Fruit fly (Drosophila melanogaster) whole organism, embryonic: ENCODE results near the gene Crg-1.

ENCODE experiments used
- CG1024 ChIP-seq: fragments of 200-800 bp; sonication (Bioruptor generic); IDR thresholded peaks from 2 replicates; pipeline ENCODE4 v1.3.6; 2022; ENCODE audit warnings: missing biosample characterization, missing genetic modification characterization
- CG10274 ChIP-seq: fragments of 200-800 bp; sonication (Bioruptor generic); optimal IDR thresholded peaks from 3 replicates; lab custom pipeline; 2017; ENCODE audit warnings: missing biosample characterization, mild to moderate bottlenecking, missing genetic modification characterization
- CG10321 ChIP-seq: fragments of 200-800 bp; sonication (Bioruptor generic); IDR thresholded peaks from 2 replicates; pipeline ENCODE4 v1.3.6; 2022; ENCODE audit warnings: missing biosample characterization, missing genetic modification characterization
- CG10959 ChIP-seq: fragments of 200-800 bp; sonication (Bioruptor generic); IDR thresholded peaks from 2 replicates; pipeline ENCODE4 v1.3.6; 2022; ENCODE audit warnings: missing biosample characterization, missing genetic modification characterization
- CG11085 ChIP-seq: fragments of 200-800 bp; sonication (Bioruptor generic); IDR thresholded peaks from 2 replicates; pipeline ENCODE4 v1.3.6; 2022; ENCODE audit warnings: missing biosample characterization, missing genetic modification characterization
- CG12659 ChIP-seq: fragments of 200-800 bp; sonication (Bioruptor generic); optimal IDR thresholded peaks from 3 replicates; lab custom pipeline; 2017; ENCODE audit warnings: mild to moderate bottlenecking, missing biosample characterization, missing genetic modification reagents, missing genetic modification characterization
- CG15073 ChIP-seq: fragments of 200-800 bp; sonication (Bioruptor generic); optimal IDR thresholded peaks from 2 replicates; lab custom pipeline; 2016; ENCODE audit warnings: missing biosample characterization, missing genetic modification characterization
- CG15514 ChIP-seq: fragments of 200-800 bp; sonication (Bioruptor generic); optimal IDR thresholded peaks from 3 replicates; lab custom pipeline; 2017; ENCODE audit warnings: missing biosample characterization, missing genetic modification characterization, mild to moderate bottlenecking, moderate library complexity, missing genetic modification reagents
- CG2116 ChIP-seq: fragments of 200-800 bp; sonication (Bioruptor generic); optimal IDR thresholded peaks from 3 replicates; lab custom pipeline; 2018; ENCODE audit warnings: missing biosample characterization, mild to moderate bottlenecking, missing genetic modification characterization
- CG2129 ChIP-seq: fragments of 200-800 bp; sonication (Bioruptor generic); IDR thresholded peaks from 2 replicates; pipeline ENCODE4 v1.3.6; 2022; ENCODE audit warnings: missing biosample characterization, missing genetic modification characterization; ENCODE audit not compliant: partially characterized antibody
- CG2712 ChIP-seq: fragments of 200-800 bp; optimal IDR thresholded peaks from 3 replicates; lab custom pipeline; 2019; ENCODE audit warnings: missing biosample characterization, mild to moderate bottlenecking, missing genetic modification characterization, moderate library complexity
- CG30403 ChIP-seq: fragments of 200-800 bp; sonication (Bioruptor generic); optimal IDR thresholded peaks from 3 replicates; lab custom pipeline; 2016; ENCODE audit warnings: missing biosample characterization, missing genetic modification characterization
- CG3065 ChIP-seq: fragments of 200-800 bp; sonication (Bioruptor generic); optimal IDR thresholded peaks from 2 replicates; lab custom pipeline; 2016; ENCODE audit warnings: missing biosample characterization, missing genetic modification characterization
- CG7745 ChIP-seq: fragments of 200-800 bp; sonication (Bioruptor generic); optimal IDR thresholded peaks from 2 replicates; lab custom pipeline; 2018; ENCODE audit warnings: missing biosample characterization, mild to moderate bottlenecking, missing genetic modification characterization, moderate library complexity
- CG8290 ChIP-seq, 3 experiments: fragments of 200-800 bp; sonication (Bioruptor generic); optimal IDR thresholded peaks; 2 replicates each; lab custom pipeline; 2016 to 2019; ENCODE audit warnings: missing biosample characterization in 3 of 3, missing genetic modification characterization in 3 of 3, mild to moderate bottlenecking in 2 of 3, moderate library complexity in 1 of 3
- Dbx ChIP-seq: fragments of 200-800 bp; sonication (Bioruptor generic); IDR thresholded peaks from 3 replicates; pipeline ENCODE4 v1.3.6; 2022; ENCODE audit warnings: missing biosample characterization, missing genetic modification characterization
- Ets65A ChIP-seq: fragments of 200-800 bp; sonication (Bioruptor generic); peaks from one replicate; lab custom pipeline; 2016; ENCODE audit warnings: missing biosample characterization, missing genetic modification characterization
- HLH54F ChIP-seq: fragments of 200-800 bp; sonication (Bioruptor generic); optimal IDR thresholded peaks from 3 replicates; lab custom pipeline; 2016; ENCODE audit warnings: missing biosample characterization, missing genetic modification characterization
- HLHmδ ChIP-seq: fragments of 200-800 bp; sonication (Bioruptor generic); optimal IDR thresholded peaks from 2 replicates; lab custom pipeline; 2018; ENCODE audit warnings: missing biosample characterization, mild to moderate bottlenecking, missing genetic modification characterization, moderate library complexity
- HmgZ ChIP-seq: fragments of 200-800 bp; sonication (Bioruptor generic); optimal IDR thresholded peaks from 2 replicates; lab custom pipeline; 2018; ENCODE audit warnings: missing biosample characterization, mild to moderate bottlenecking, missing genetic modification characterization
- MESR4 ChIP-seq: fragments of 200-800 bp; sonication (Bioruptor generic); optimal IDR thresholded peaks from 2 replicates; lab custom pipeline; 2018; ENCODE audit warnings: missing biosample characterization, mild to moderate bottlenecking, missing genetic modification characterization, moderate library complexity
- Myb ChIP-seq: fragments of 200-800 bp; sonication (Bioruptor generic); optimal IDR thresholded peaks from 2 replicates; lab custom pipeline; 2016; ENCODE audit warnings: missing biosample characterization, missing genetic modification characterization
- NK7.1 ChIP-seq: fragments of 200-800 bp; sonication (Bioruptor generic); optimal IDR thresholded peaks from 3 replicates; lab custom pipeline; 2016; ENCODE audit warnings: missing biosample characterization, missing genetic modification characterization
- Rfx ChIP-seq: fragments of 200-800 bp; sonication (Bioruptor generic); IDR thresholded peaks from 2 replicates; pipeline ENCODE4 v1.3.6; 2022; ENCODE audit warnings: missing biosample characterization, missing genetic modification characterization
- Sin3A ChIP-seq: fragments of >200 bp; optimal IDR thresholded peaks from 2 replicates; lab custom pipeline; 2018
- Sox100B ChIP-seq: fragments of 200-800 bp; sonication (Bioruptor generic); optimal IDR thresholded peaks from 3 replicates; lab custom pipeline; 2018; ENCODE audit warnings: missing biosample characterization, mild to moderate bottlenecking, missing genetic modification characterization
- Spps ChIP-seq: fragments of 200-800 bp; sonication (Bioruptor generic); optimal IDR thresholded peaks from 2 replicates; lab custom pipeline; 2018; ENCODE audit warnings: missing biosample characterization, mild to moderate bottlenecking, missing genetic modification characterization
- Xrp1 ChIP-seq: fragments of 200-800 bp; sonication (Bioruptor generic); IDR thresholded peaks from 2 replicates; pipeline ENCODE4 v1.3.6; 2022; ENCODE audit warnings: missing biosample characterization, missing genetic modification characterization
- abd-A ChIP-seq: fragments of 200-800 bp; sonication (Bioruptor generic); optimal IDR thresholded peaks from 3 replicates; lab custom pipeline; 2019; ENCODE audit warnings: missing biosample characterization, mild to moderate bottlenecking, missing genetic modification characterization, moderate library complexity
- ac ChIP-seq: fragments of 200-800 bp; sonication (Bioruptor generic); optimal IDR thresholded peaks from 3 replicates; lab custom pipeline; 2017; ENCODE audit warnings: missing biosample characterization, mild to moderate bottlenecking, missing genetic modification characterization
- caup ChIP-seq: fragments of 200-800 bp; sonication (Bioruptor generic); optimal IDR thresholded peaks from 3 replicates; lab custom pipeline; 2017; ENCODE audit warnings: missing biosample characterization, mild to moderate bottlenecking, missing genetic modification characterization, moderate library complexity; ENCODE audit not compliant: severe bottlenecking
- chm ChIP-seq: fragments of 200-800 bp; sonication (Bioruptor generic); IDR thresholded peaks from 2 replicates; pipeline ENCODE4 v1.3.6; 2022; ENCODE audit warnings: missing biosample characterization, missing genetic modification characterization
- crp ChIP-seq, 2 experiments: fragments of 200-800 bp; sonication (Bioruptor generic); optimal IDR thresholded peaks; 2 replicates in 1 of 2; 3 replicates in 1 of 2; lab custom pipeline; 2017; ENCODE audit warnings: missing biosample characterization in 2 of 2, missing genetic modification characterization in 2 of 2, mild to moderate bottlenecking in 1 of 2, moderate library complexity in 1 of 2
- fd64A ChIP-seq: fragments of 200-800 bp; sonication (Bioruptor generic); optimal IDR thresholded peaks from 3 replicates; lab custom pipeline; 2018; ENCODE audit warnings: missing biosample characterization, mild to moderate bottlenecking, missing genetic modification characterization
- hkb ChIP-seq, 2 experiments: fragments of 200-800 bp in 1 of 2; fragments of >200 bp in 1 of 2; sonication (Bioruptor generic) in 1 of 2; IDR thresholded peaks in 1 of 2; optimal IDR thresholded peaks in 1 of 2; 2 replicates each; pipeline versions ENCODE4 v1.3.6 to Lab custom; 2017 to 2022; ENCODE audit warnings: missing biosample characterization in 1 of 2, missing genetic modification characterization in 1 of 2
- insv ChIP-seq, 2 experiments: fragments of 200-800 bp; sonication (Bioruptor generic); optimal IDR thresholded peaks; 3 replicates each; lab custom pipeline; 2016 to 2018; ENCODE audit warnings: missing biosample characterization in 2 of 2, missing genetic modification characterization in 2 of 2
- lilli ChIP-seq: fragments of 200-800 bp; sonication (Bioruptor generic); optimal IDR thresholded peaks from 3 replicates; lab custom pipeline; 2016; ENCODE audit warnings: missing biosample characterization, missing genetic modification characterization
- mirr ChIP-seq: fragments of 200-800 bp; sonication (Bioruptor generic); optimal IDR thresholded peaks from 3 replicates; lab custom pipeline; 2018; ENCODE audit warnings: missing biosample characterization, mild to moderate bottlenecking, missing genetic modification characterization
- prd ChIP-seq, 3 experiments: fragments of >200 bp in 2 of 3; fragments of 200-800 bp in 1 of 3; sonication (Bioruptor generic) in 1 of 3; optimal IDR thresholded peaks in 2 of 3; IDR thresholded peaks in 1 of 3; 2 replicates in 2 of 3; 3 replicates in 1 of 3; pipeline versions ENCODE4 v1.3.6 to Lab custom; 2017 to 2022; ENCODE audit warnings: missing biosample characterization in 1 of 3, missing genetic modification characterization in 1 of 3
- row ChIP-seq: fragments of 200-800 bp; sonication (Bioruptor generic); IDR thresholded peaks from 3 replicates; pipeline ENCODE4 v1.3.6; 2022; ENCODE audit warnings: missing biosample characterization, missing genetic modification characterization
- sc ChIP-seq, 3 experiments: fragments of >200 bp in 2 of 3; fragments of 200-800 bp in 1 of 3; sonication (Bioruptor generic) in 1 of 3; optimal IDR thresholded peaks; 2 replicates in 2 of 3; 3 replicates in 1 of 3; lab custom pipeline; 2017; ENCODE audit warnings: mild to moderate bottlenecking in 1 of 3, missing biosample characterization in 1 of 3, missing genetic modification characterization in 1 of 3, missing genetic modification reagents in 1 of 3
- sens ChIP-seq: fragments of 200-800 bp; sonication (Bioruptor generic); peaks from one replicate; lab custom pipeline; 2016; ENCODE audit warnings: missing biosample characterization, missing genetic modification characterization
- shn ChIP-seq: fragments of 200-800 bp; sonication (Bioruptor generic); optimal IDR thresholded peaks from 3 replicates; lab custom pipeline; 2016; ENCODE audit warnings: missing biosample characterization, missing genetic modification characterization
- sqz ChIP-seq: fragments of 200-800 bp; sonication (Bioruptor generic); optimal IDR thresholded peaks from 3 replicates; lab custom pipeline; 2018; ENCODE audit warnings: missing biosample characterization, mild to moderate bottlenecking, missing genetic modification characterization
- toy ChIP-seq: fragments of 200-800 bp; sonication (Bioruptor generic); IDR thresholded peaks from 2 replicates; pipeline ENCODE4 v1.3.6; 2022; ENCODE audit warnings: missing biosample characterization, missing genetic modification characterization
- unc-4 ChIP-seq: fragments of 200-800 bp; sonication (Bioruptor generic); IDR thresholded peaks from 2 replicates; pipeline ENCODE4 v1.3.6; 2022; ENCODE audit warnings: missing biosample characterization, missing genetic modification characterization; ENCODE audit not compliant: partially characterized antibody
- zen2 ChIP-seq: fragments of 200-800 bp; sonication (Bioruptor generic); IDR thresholded peaks from 3 replicates; pipeline ENCODE4 v1.3.6; 2022; ENCODE audit warnings: missing biosample characterization, missing genetic modification characterization; ENCODE audit not compliant: partially characterized antibody

The Crg-1 gene

DNA sequence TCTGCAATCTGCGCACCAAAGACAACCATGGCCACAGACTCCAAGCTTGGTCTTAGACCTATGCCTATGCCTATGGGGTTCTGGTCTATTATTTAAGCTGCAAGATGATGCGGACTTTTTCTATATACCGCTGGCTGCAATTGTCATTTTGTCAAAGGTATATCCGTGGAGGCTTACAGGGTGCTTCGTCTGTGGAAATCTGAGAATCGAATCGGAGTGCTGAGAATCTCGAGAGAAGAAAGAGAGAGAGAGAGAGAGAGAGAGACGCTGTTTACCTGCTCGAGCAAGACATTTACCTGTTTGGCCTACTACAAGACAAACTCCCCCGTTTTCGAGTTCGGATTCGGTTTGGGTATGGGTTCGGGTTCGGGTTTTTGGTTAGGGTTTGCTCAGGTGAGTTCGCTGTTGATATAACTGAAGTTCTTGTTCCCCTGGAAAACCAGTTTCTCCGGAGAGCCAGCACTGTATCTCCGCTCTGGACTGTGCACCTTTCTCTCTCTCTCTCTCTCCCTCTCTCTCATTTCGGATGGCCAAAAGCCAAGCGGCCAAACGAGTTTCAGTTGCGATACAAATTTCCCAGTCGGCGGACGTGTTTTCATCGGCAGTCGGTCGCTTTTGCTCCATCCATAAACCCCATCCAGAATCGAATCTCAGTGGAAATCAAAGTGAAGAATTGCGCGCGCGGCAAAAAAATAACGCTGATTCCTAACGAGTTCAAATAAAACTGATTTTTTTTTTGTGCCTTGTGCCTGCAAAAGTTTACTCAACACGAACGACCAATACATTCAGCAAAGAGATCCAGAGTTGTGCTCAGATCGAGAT is 52.5 kb downstream of the Crg-1 start:
- TF ChIP-seq row (GFP tag; lab: Robert Waterston, UW): no peak
- TF ChIP-seq caup (GFP tag; lab: Kevin White, UChicago): peak; percentile 31
- peak; percentile 28 for TF ChIP-seq CG12659 (GFP tag; lab: Kevin White, UChicago)
- TF ChIP-seq Rfx: peak; percentile 40; the same call in 1 of the 2 replicates
- no peak for TF ChIP-seq unc-4 (GFP tag; lab: Robert Waterston, UW)
- TF ChIP-seq HLHmδ: peak; percentile 82
- TF ChIP-seq CG10321 (GFP tag; lab: Robert Waterston, UW): no peak
- no peak for TF ChIP-seq CG8290 (GFP tag; optimal IDR thresholded peaks at IDR 0.05; lab: Kevin White, UChicago)
- TF ChIP-seq CG8290 (tag; optimal IDR thresholded peaks at IDR 0.05; lab: Kevin White, UChicago): no peak
- TF ChIP-seq fd64A (GFP tag; lab: Kevin White, UChicago): peak; percentile 38
- no peak for TF ChIP-seq CG2129 (GFP tag; lab: Robert Waterston, UW)
- peak; percentile 5 for TF ChIP-seq CG2712 (tag; lab: Kevin White, UChicago)
- peak; percentile 29 for TF ChIP-seq HmgZ (tag; lab: Kevin White, UChicago)
- no peak for TF ChIP-seq Myb (GFP tag; lab: Kevin White, UChicago)
- TF ChIP-seq MESR4: no peak
- TF ChIP-seq Sox100B: no peak
- peak; percentile 64 for TF ChIP-seq mirr (GFP tag; lab: Kevin White, UChicago)
- peak; percentile 51; the same call in 2 of the 3 replicates for TF ChIP-seq zen2 (GFP tag; lab: Robert Waterston, UW)
- no peak for TF ChIP-seq lilli
- TF ChIP-seq CG3065 (GFP tag; lab: Kevin White, UChicago): no peak
- TF ChIP-seq prd (optimal IDR thresholded peaks at IDR 0.05; lab: Kevin White, UChicago): no peak
- no peak for TF ChIP-seq prd (GFP tag; IDR thresholded peaks at IDR 0.05; lab: Robert Waterston, UW)
- TF ChIP-seq Dbx (GFP tag; lab: Robert Waterston, UW): peak; percentile 44; the same call in 1 of the 3 replicates
- no peak for TF ChIP-seq HLH54F (GFP tag; lab: Kevin White, UChicago)
- no peak for TF ChIP-seq CG7745
- no peak for TF ChIP-seq CG10959 (GFP tag; lab: Robert Waterston, UW)
- peak; percentile 23 for TF ChIP-seq ac (GFP tag; lab: Kevin White, UChicago)
- no peak for TF ChIP-seq Sin3A (lab: Kevin White, UChicago)
- TF ChIP-seq Xrp1 (GFP tag; lab: Robert Waterston, UW): 0 out of 2 replicates have a peak, but pooled peaks have one; percentile 19
- peak; percentile 63; the same call in 1 of the 2 replicates for TF ChIP-seq chm (GFP tag; lab: Robert Waterston, UW)
- TF ChIP-seq NK7.1 (GFP tag; lab: Kevin White, UChicago): no peak
- TF ChIP-seq Ets65A (GFP tag; lab: Kevin White, UChicago): no peak
- TF ChIP-seq sc (optimal IDR thresholded peaks at IDR 0.05; lab: Kevin White, UChicago): no peak
- no peak for TF ChIP-seq sc (GFP tag; optimal IDR thresholded peaks at IDR 0.05; lab: Kevin White, UChicago)
- TF ChIP-seq toy (GFP tag; lab: Robert Waterston, UW): no peak
- TF ChIP-seq abd-A (tag; lab: Kevin White, UChicago): no peak
- TF ChIP-seq shn (GFP tag; lab: Kevin White, UChicago): no peak
- peak; percentile 89 for TF ChIP-seq sens (GFP tag; lab: Kevin White, UChicago)
- TF ChIP-seq CG15514 (GFP tag; lab: Kevin White, UChicago): peak; percentile 29
- peak; percentile 9 for TF ChIP-seq CG2116 (GFP tag; lab: Kevin White, UChicago)
- no peak for TF ChIP-seq CG30403 (GFP tag; lab: Kevin White, UChicago)
- no peak for TF ChIP-seq Spps (tag; lab: Kevin White, UChicago)
- no peak for TF ChIP-seq CG10274 (GFP tag; lab: Kevin White, UChicago)
- no peak for TF ChIP-seq CG11085 (GFP tag; lab: Robert Waterston, UW)
- no peak for TF ChIP-seq CG1024 (GFP tag; lab: Robert Waterston, UW)
- no peak for TF ChIP-seq hkb (optimal IDR thresholded peaks at IDR 0.05; lab: Kevin White, UChicago)
- TF ChIP-seq hkb (GFP tag; IDR thresholded peaks at IDR 0.05; lab: Robert Waterston, UW): peak; percentile 49
- no peak for TF ChIP-seq crp (GFP tag; optimal IDR thresholded peaks at IDR 0.05; lab: Kevin White, UChicago)
- TF ChIP-seq CG15073 (GFP tag; lab: Kevin White, UChicago): no peak
- TF ChIP-seq sqz (GFP tag; lab: Kevin White, UChicago): peak; percentile 37
- TF ChIP-seq insv (GFP tag; optimal IDR thresholded peaks at IDR 0.05; lab: Kevin White, UChicago): peak in 1 of 2 experiments; percentile 35
